Worm (Caenorhabditis elegans) whole organism, early embryonic: ENCODE data around the gene mig-18.

Source experiments
- aly-1 ChIP-seq: sonication (generic microtip); optimal IDR thresholded peaks from 2 replicates; lab custom pipeline; 2016; ENCODE audit warnings: missing genetic modification characterization, missing compliant biosample characterization
- ama-1 ChIP-seq: fragments of 150-350 bp; optimal IDR thresholded peaks from 2 replicates; lab custom pipeline; 2014
- ceh-36 ChIP-seq: sonication (generic microtip); optimal IDR thresholded peaks from 2 replicates; lab custom pipeline; 2016; ENCODE audit warnings: missing genetic modification characterization, inconsistent platforms, missing compliant biosample characterization
- ets-7 ChIP-seq: sonication (generic microtip); optimal IDR thresholded peaks from 2 replicates; lab custom pipeline; 2016; ENCODE audit warnings: missing genotype, missing genetic modification characterization, missing compliant biosample characterization
- hmg-4 ChIP-seq: fragments of 200-800 bp; sonication (Bioruptor generic); optimal IDR thresholded peaks from 2 replicates; lab custom pipeline; 2018; ENCODE audit warnings: mild to moderate bottlenecking, missing genetic modification characterization, missing compliant biosample characterization
- hnd-1 ChIP-seq: sonication (generic microtip); optimal IDR thresholded peaks from 2 replicates; lab custom pipeline; 2016; ENCODE audit warnings: missing genetic modification characterization, missing compliant biosample characterization
- scrt-1 ChIP-seq: fragments of 200-800 bp; sonication (Bioruptor generic); IDR thresholded peaks from 2 replicates; pipeline ENCODE4 v1.3.6; 2022; ENCODE audit warnings: missing genetic modification characterization, missing compliant biosample characterization
- tbx-11 ChIP-seq: fragments of 200-800 bp; sonication (Bioruptor generic); IDR thresholded peaks from 2 replicates; pipeline ENCODE4 v1.3.6; 2022; ENCODE audit warnings: missing genetic modification characterization, missing compliant biosample characterization

DNA sequence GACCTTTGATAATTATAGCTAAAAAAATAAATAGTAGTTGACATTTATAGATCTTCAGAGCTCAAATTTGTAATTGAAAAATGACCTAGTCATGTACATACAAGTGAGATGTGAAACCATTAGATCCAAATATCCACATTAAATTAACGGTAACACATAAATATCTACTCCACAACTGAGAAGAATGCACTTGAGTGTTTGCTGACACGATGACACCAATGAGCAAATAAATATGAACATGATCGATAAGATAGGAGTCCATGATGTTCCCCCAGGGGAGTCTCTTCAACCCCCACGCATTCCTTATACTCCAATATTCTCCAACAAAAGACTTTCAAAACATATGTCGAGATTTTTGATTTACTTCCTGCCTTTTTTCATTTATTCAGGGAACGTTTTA, 1.4 kb downstream of the mig-18 start, which contains the start of gene ttr-52:
- TF ChIP-seq ceh-36 (tag; lab: Kevin White, UChicago): no peak
- TF ChIP-seq ama-1 (lab: Kevin White, UChicago): no peak
- no peak for TF ChIP-seq aly-1
- TF ChIP-seq hnd-1 (tag; lab: Kevin White, UChicago): no peak
- no peak for TF ChIP-seq tbx-11
- no peak for TF ChIP-seq ets-7 (tag; lab: Kevin White, UChicago)
- no peak for TF ChIP-seq hmg-4
- no peak for TF ChIP-seq scrt-1 (GFP tag; lab: Robert Waterston, UW)
